Fruit fly (Drosophila melanogaster): ENCODE results near the gene CG4325.

The CG4325 gene

DNA sequence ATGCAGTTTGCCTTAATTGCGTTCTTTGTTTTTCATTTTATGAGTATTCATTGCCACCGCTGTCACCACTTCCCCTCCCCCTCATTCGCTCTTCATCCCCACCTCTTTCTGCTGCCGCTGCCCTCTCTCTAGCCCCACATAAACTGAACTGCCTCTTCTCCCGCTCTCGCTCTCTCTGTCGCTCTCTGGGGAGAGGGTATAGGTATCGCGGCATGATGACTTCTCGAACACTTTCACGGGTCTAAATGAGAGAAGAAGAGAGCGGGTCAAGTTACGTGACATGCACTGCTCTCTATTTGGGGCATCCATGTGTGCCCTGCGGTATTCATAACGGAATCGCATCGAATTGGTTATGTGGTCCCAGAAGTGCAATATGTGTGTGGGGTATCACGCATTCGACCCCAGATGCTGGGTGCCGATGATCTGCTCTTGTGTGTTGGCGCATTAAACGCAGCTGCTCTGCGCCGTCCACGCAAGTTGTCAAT is 40.1 kb upstream of the CG4325 start (continued):
- TF ChIP-seq slou (GFP tag; optimal IDR thresholded peaks at IDR 0.05) (peak; percentile 22), ase (GFP tag; IDR thresholded peaks at IDR 0.05) (peak; percentile 77), CG16863 (GFP tag; optimal IDR thresholded peaks at IDR 0.05) (peak; percentile 90), Atf6 (GFP tag; IDR thresholded peaks at IDR 0.05) (peak; percentile 79), fu2 (GFP tag; optimal IDR thresholded peaks at IDR 0.05) (peak; percentile 46), Rx (GFP tag; IDR thresholded peaks at IDR 0.05) (peak; percentile 74), bab2 (GFP tag; optimal IDR thresholded peaks at IDR 0.05) (peak; percentile 88), Doc2 (GFP tag; IDR thresholded peaks at IDR 0.05) (0 out of 2 replicates have a peak, but pooled peaks have one; percentile 39), Sry-β (GFP tag; optimal IDR thresholded peaks at IDR 0.05) (peak; percentile 14), CG34422 (GFP tag; IDR thresholded peaks at IDR 0.05) (peak; percentile 89), croc (GFP tag; conservative IDR thresholded peaks at IDR 0.05) (peak; percentile 70), CG30431 (GFP tag; optimal IDR thresholded peaks at IDR 0.05) (peak; percentile 77), ssp (GFP tag; IDR thresholded peaks at IDR 0.05) (peak; percentile 72), CG4360 (GFP tag; IDR thresholded peaks at IDR 0.05) (0 out of 2 replicates have a peak, but pooled peaks have one; percentile 28), CG8359 (GFP tag; optimal IDR thresholded peaks at IDR 0.05; ENCODE audit: borderline replicate concordance) (peak; percentile 34), tx (GFP tag; optimal IDR thresholded peaks at IDR 0.05) (peak; percentile 81), tgo (GFP tag; IDR thresholded peaks at IDR 0.05) (peak; percentile 84), CG17385 (GFP tag; optimal IDR thresholded peaks at IDR 0.05) (peak; percentile 78), sisA (GFP tag; IDR thresholded peaks at IDR 0.05) (peak; percentile 86), HLH54F (GFP tag; optimal IDR thresholded peaks at IDR 0.05) (peak; percentile 71), CG7987 (GFP tag; optimal IDR thresholded peaks at IDR 0.05) (peak; percentile 49), CG10543 (GFP tag; optimal IDR thresholded peaks at IDR 0.05) (peak; percentile 50), Camta (GFP tag; optimal IDR thresholded peaks at IDR 0.05) (peak; percentile 84), CoRest (tag; optimal IDR thresholded peaks at IDR 0.05) (peak; percentile 78), cg (GFP tag; optimal IDR thresholded peaks at IDR 0.05) (no peak), NfI (GFP tag; optimal IDR thresholded peaks at IDR 0.05) (peak; percentile 78), bigmax (GFP tag; optimal IDR thresholded peaks at IDR 0.05) (peak; percentile 59), Vsx1 (GFP tag; optimal IDR thresholded peaks at IDR 0.05) (peak; percentile 52), HLHmδ (GFP tag; optimal IDR thresholded peaks at IDR 0.05) (no peak), CG8388 (GFP tag; optimal IDR thresholded peaks at IDR 0.05) (peak; percentile 75), CG4730 (GFP tag; IDR thresholded peaks at IDR 0.05) (peak; percentile 81), CG7271 (tag; optimal IDR thresholded peaks at IDR 0.05) (peak; percentile 9), CG3065 (GFP tag; optimal IDR thresholded peaks at IDR 0.05) (peak; percentile 62), pnt (GFP tag; optimal IDR thresholded peaks at IDR 0.05) (peak; percentile 80), oc (tag; optimal IDR thresholded peaks at IDR 0.05) (peak; percentile 84), CG10462 (GFP tag; optimal IDR thresholded peaks at IDR 0.05) (peak; percentile 81), pzg (GFP tag; optimal IDR thresholded peaks at IDR 0.05) (no peak), CG6791 (GFP tag; IDR thresholded peaks at IDR 0.05; ENCODE audit: partially characterized antibody) (0 out of 3 replicates have a peak, but pooled peaks have one; percentile 24), Ada2b (GFP tag; IDR thresholded peaks at IDR 0.05) (peak; percentile 77), CG6765 (GFP tag; optimal IDR thresholded peaks at IDR 0.05) (no peak), Lhr (GFP tag; optimal IDR thresholded peaks at IDR 0.05) (no peak), CG7745 (tag; optimal IDR thresholded peaks at IDR 0.05) (no peak), unpg (GFP tag; optimal IDR thresholded peaks at IDR 0.05) (peak; percentile 83), CG13123 (GFP tag; optimal IDR thresholded peaks at IDR 0.05) (peak; percentile 27), C15 (GFP tag; IDR thresholded peaks at IDR 0.05) (peak; percentile 57; the same call in 1 of the 3 replicates), CG2712 (tag; optimal IDR thresholded peaks at IDR 0.05) (peak; percentile 88), Dfd (GFP tag; optimal IDR thresholded peaks at IDR 0.05) (no peak), Antp (GFP tag; optimal IDR thresholded peaks at IDR 0.05) (peak; percentile 88), CG6272 (GFP tag; IDR thresholded peaks at IDR 0.05) (peak; percentile 68), gcm (GFP tag; optimal IDR thresholded peaks at IDR 0.05) (peak; percentile 78)
